Fruit fly (Drosophila melanogaster) whole organism, embryonic: Measurements from ENCODE around the gene Sgs1.
A peak's percentile ranks its signal among the peaks of the same experiment; 100 is the strongest.

ENCODE experiments used
- Atf-2 ChIP-seq: fragments of 200-800 bp; sonication (Bioruptor generic); optimal IDR thresholded peaks from 2 replicates; lab custom pipeline; 2016; ENCODE audit warnings: missing biosample characterization, missing genetic modification characterization
- BtbVII ChIP-seq: fragments of 200-800 bp; sonication (Bioruptor generic); optimal IDR thresholded peaks from 3 replicates; lab custom pipeline; 2017; ENCODE audit warnings: missing biosample characterization, mild to moderate bottlenecking, missing genetic modification characterization
- C15 ChIP-seq: fragments of 200-800 bp; sonication (Bioruptor generic); IDR thresholded peaks from 3 replicates; pipeline ENCODE4 v1.3.6; 2022; ENCODE audit warnings: missing biosample characterization, missing genetic modification characterization
- CG10979 ChIP-seq: fragments of 200-800 bp; sonication (Bioruptor generic); optimal IDR thresholded peaks from 2 replicates; lab custom pipeline; 2018; ENCODE audit warnings: missing biosample characterization, mild to moderate bottlenecking, missing genetic modification characterization, moderate library complexity
- CG1233 ChIP-seq: fragments of 200-800 bp; sonication (Bioruptor generic); optimal IDR thresholded peaks from 4 replicates; lab custom pipeline; 2018; ENCODE audit warnings: missing biosample characterization, mild to moderate bottlenecking, missing genetic modification characterization
- CG12391 ChIP-seq: fragments of 200-800 bp; sonication (Bioruptor generic); optimal IDR thresholded peaks from 3 replicates; lab custom pipeline; 2018; ENCODE audit warnings: missing biosample characterization, mild to moderate bottlenecking, missing genetic modification characterization, moderate library complexity
- CG13296 ChIP-seq: fragments of 200-800 bp; sonication (Bioruptor generic); optimal IDR thresholded peaks from 3 replicates; lab custom pipeline; 2018; ENCODE audit warnings: missing biosample characterization, mild to moderate bottlenecking, missing genetic modification characterization
- CG13424 ChIP-seq: fragments of 200-800 bp; sonication (Bioruptor generic); optimal IDR thresholded peaks from 2 replicates; lab custom pipeline; 2019; ENCODE audit warnings: missing biosample characterization, mild to moderate bottlenecking, missing genetic modification characterization, moderate library complexity
- CG13775 ChIP-seq: fragments of 200-800 bp; sonication (Bioruptor generic); optimal IDR thresholded peaks from 3 replicates; lab custom pipeline; 2017; ENCODE audit warnings: missing biosample characterization, mild to moderate bottlenecking, missing genetic modification characterization
- CG17359 ChIP-seq: fragments of 200-800 bp; sonication (Bioruptor generic); optimal IDR thresholded peaks from 3 replicates; lab custom pipeline; 2018; ENCODE audit warnings: missing biosample characterization, mild to moderate bottlenecking, missing genetic modification characterization, moderate library complexity
- CG17802 ChIP-seq: fragments of 200-800 bp; sonication (Bioruptor generic); optimal IDR thresholded peaks from 2 replicates; lab custom pipeline; 2018; ENCODE audit warnings: missing biosample characterization, mild to moderate bottlenecking, missing genetic modification characterization, moderate library complexity
- CG2199 ChIP-seq: fragments of 200-800 bp; sonication (Bioruptor generic); IDR thresholded peaks from 3 replicates; pipeline ENCODE4 v1.3.6; 2022; ENCODE audit warnings: missing biosample characterization, missing genetic modification characterization
- CG32532 ChIP-seq: fragments of 200-800 bp; sonication (Bioruptor generic); IDR thresholded peaks from 2 replicates; pipeline ENCODE4 v1.3.6; 2022; ENCODE audit warnings: missing biosample characterization, missing genetic modification characterization
- CG4404 ChIP-seq: fragments of 200-800 bp; sonication (Bioruptor generic); IDR thresholded peaks from 2 replicates; pipeline ENCODE4 v1.3.6; 2022; ENCODE audit warnings: missing biosample characterization, missing genetic modification characterization
- CG4617 ChIP-seq: fragments of 200-800 bp; sonication (Bioruptor generic); optimal IDR thresholded peaks from 3 replicates; lab custom pipeline; 2016; ENCODE audit warnings: missing biosample characterization, missing genetic modification characterization, borderline replicate concordance
- CG4730 ChIP-seq: fragments of 200-800 bp; sonication (Bioruptor generic); IDR thresholded peaks from 2 replicates; pipeline ENCODE4 v1.3.6; 2022; ENCODE audit warnings: missing biosample characterization, missing genetic modification characterization
- CG8089 ChIP-seq: fragments of 200-800 bp; sonication (Bioruptor generic); optimal IDR thresholded peaks from 3 replicates; lab custom pipeline; 2016; ENCODE audit warnings: missing biosample characterization, missing genetic modification characterization
- CG8359 ChIP-seq: fragments of 200-800 bp; sonication (Bioruptor generic); optimal IDR thresholded peaks from 2 replicates; lab custom pipeline; 2017; ENCODE audit warnings: missing biosample characterization, mild to moderate bottlenecking, missing genetic modification characterization, borderline replicate concordance
- CG9609 ChIP-seq: fragments of 200-800 bp; sonication (Bioruptor generic); optimal IDR thresholded peaks from 3 replicates; lab custom pipeline; 2016; ENCODE audit warnings: missing biosample characterization, missing genetic modification characterization
- CG9797 ChIP-seq: fragments of 200-800 bp; sonication (Bioruptor generic); optimal IDR thresholded peaks from 3 replicates; lab custom pipeline; 2018; ENCODE audit warnings: missing biosample characterization, mild to moderate bottlenecking, missing genetic modification characterization
- D19A ChIP-seq: fragments of 200-800 bp; optimal IDR thresholded peaks from 3 replicates; lab custom pipeline; 2019; ENCODE audit warnings: missing biosample characterization, mild to moderate bottlenecking, missing genetic modification characterization, moderate library complexity
- Dek ChIP-seq: fragments of 200-800 bp; sonication (Bioruptor generic); optimal IDR thresholded peaks from 3 replicates; lab custom pipeline; 2019; ENCODE audit warnings: missing biosample characterization, mild to moderate bottlenecking, missing genetic modification characterization, moderate library complexity
- Dfd ChIP-seq, 2 experiments: fragments of >200 bp; optimal IDR thresholded peaks; 2 replicates each; lab custom pipeline; 2017; ENCODE audit warnings: missing biosample characterization in 2 of 2, missing genetic modification characterization in 2 of 2
- Elba2 ChIP-seq: fragments of 200-800 bp; sonication (Bioruptor generic); optimal IDR thresholded peaks from 3 replicates; lab custom pipeline; 2016; ENCODE audit warnings: missing biosample characterization, missing genetic modification characterization
- HHEX ChIP-seq: fragments of 200-800 bp; sonication (Bioruptor generic); optimal IDR thresholded peaks from 3 replicates; lab custom pipeline; 2017; ENCODE audit warnings: missing biosample characterization, mild to moderate bottlenecking, missing genetic modification characterization, missing genetic modification reagents
- Ptx1 ChIP-seq: fragments of 200-800 bp; sonication (Bioruptor generic); IDR thresholded peaks from 2 replicates; pipeline ENCODE4 v1.3.6; 2022; ENCODE audit warnings: missing biosample characterization, missing genetic modification characterization
- Stat92E ChIP-seq, 3 experiments: fragments of >200 bp in 2 of 3; fragments of 200-800 bp in 1 of 3; sonication (Bioruptor generic) in 1 of 3; optimal IDR thresholded peaks; 2 replicates each; lab custom pipeline; 2017 to 2019; ENCODE audit warnings: missing biosample characterization in 3 of 3, missing genetic modification characterization in 3 of 3, mild to moderate bottlenecking in 1 of 3, moderate library complexity in 1 of 3
- ap ChIP-seq: fragments of 200-800 bp; sonication (Bioruptor generic); IDR thresholded peaks from 2 replicates; pipeline ENCODE4 v1.3.6; 2022; ENCODE audit warnings: missing biosample characterization, missing genetic modification characterization
- caup ChIP-seq: fragments of 200-800 bp; sonication (Bioruptor generic); optimal IDR thresholded peaks from 3 replicates; lab custom pipeline; 2017; ENCODE audit warnings: missing biosample characterization, mild to moderate bottlenecking, missing genetic modification characterization, moderate library complexity; ENCODE audit not compliant: severe bottlenecking
- cwo ChIP-seq: fragments of 200-800 bp; sonication (Bioruptor generic); optimal IDR thresholded peaks from 3 replicates; lab custom pipeline; 2017; ENCODE audit warnings: missing biosample characterization, missing genetic modification characterization, mild to moderate bottlenecking, moderate library complexity, missing genetic modification reagents
- danr ChIP-seq: fragments of 200-800 bp; sonication (Bioruptor generic); IDR thresholded peaks from 2 replicates; pipeline ENCODE4 v1.3.6; 2022; ENCODE audit warnings: missing biosample characterization, missing genetic modification characterization
- dati ChIP-seq: fragments of 200-800 bp; sonication (Bioruptor generic); IDR thresholded peaks from 2 replicates; pipeline ENCODE4 v1.3.6; 2022; ENCODE audit warnings: missing biosample characterization, missing genetic modification characterization
- fd64A ChIP-seq: fragments of 200-800 bp; sonication (Bioruptor generic); optimal IDR thresholded peaks from 3 replicates; lab custom pipeline; 2018; ENCODE audit warnings: missing biosample characterization, mild to moderate bottlenecking, missing genetic modification characterization
- fru ChIP-seq: fragments of >200 bp; optimal IDR thresholded peaks from 2 replicates; lab custom pipeline; 2017
- gce ChIP-seq: fragments of 200-800 bp; sonication (Bioruptor generic); IDR thresholded peaks from 3 replicates; pipeline ENCODE4 v1.3.6; 2022; ENCODE audit warnings: missing biosample characterization, missing genetic modification characterization
- gem ChIP-seq: fragments of 200-800 bp; sonication (Bioruptor generic); optimal IDR thresholded peaks from 2 replicates; lab custom pipeline; 2019; ENCODE audit warnings: missing biosample characterization, mild to moderate bottlenecking, missing genetic modification characterization, moderate library complexity
- ham ChIP-seq: fragments of 200-800 bp; sonication (Bioruptor generic); IDR thresholded peaks from 2 replicates; pipeline ENCODE4 v1.3.6; 2022; ENCODE audit warnings: missing biosample characterization, missing genetic modification characterization
- lbe ChIP-seq: fragments of 200-800 bp; sonication (Bioruptor generic); optimal IDR thresholded peaks from 2 replicates; lab custom pipeline; 2016; ENCODE audit warnings: missing biosample characterization, mild to moderate bottlenecking, missing genetic modification characterization
- pan ChIP-seq, 4 experiments: fragments of >200 bp in 3 of 4; fragments of 200-800 bp in 1 of 4; sonication (Bioruptor generic) in 1 of 4; optimal IDR thresholded peaks in 3 of 4; IDR thresholded peaks in 1 of 4; 2 replicates each; pipeline versions ENCODE4 v1.3.6 to Lab custom; 2017 to 2022; ENCODE audit warnings: missing biosample characterization in 2 of 4, missing genetic modification characterization in 2 of 4, mixed read lengths in 1 of 4
- prd ChIP-seq, 3 experiments: fragments of >200 bp in 2 of 3; fragments of 200-800 bp in 1 of 3; sonication (Bioruptor generic) in 1 of 3; optimal IDR thresholded peaks in 2 of 3; IDR thresholded peaks in 1 of 3; 2 replicates in 2 of 3; 3 replicates in 1 of 3; pipeline versions ENCODE4 v1.3.6 to Lab custom; 2017 to 2022; ENCODE audit warnings: missing biosample characterization in 1 of 3, missing genetic modification characterization in 1 of 3
- pros ChIP-seq: fragments of 200-800 bp; sonication (Bioruptor generic); optimal IDR thresholded peaks from 3 replicates; lab custom pipeline; 2019; ENCODE audit warnings: missing biosample characterization, mild to moderate bottlenecking, missing genetic modification characterization, moderate library complexity
- psq ChIP-seq: fragments of 200-800 bp; sonication (Bioruptor generic); optimal IDR thresholded peaks from 2 replicates; lab custom pipeline; 2017; ENCODE audit warnings: missing biosample characterization, missing genetic modification characterization
- ssp ChIP-seq: fragments of 200-800 bp; sonication (Bioruptor generic); IDR thresholded peaks from 2 replicates; pipeline ENCODE4 v1.3.6; 2022; ENCODE audit warnings: missing biosample characterization, missing genetic modification characterization
- stwl ChIP-seq: fragments of 200-800 bp; sonication (Bioruptor generic); optimal IDR thresholded peaks from 3 replicates; lab custom pipeline; 2018; ENCODE audit warnings: missing biosample characterization, mild to moderate bottlenecking, missing genetic modification characterization, moderate library complexity
- tap ChIP-seq: fragments of 200-800 bp; optimal IDR thresholded peaks from 3 replicates; lab custom pipeline; 2019; ENCODE audit warnings: missing biosample characterization, mild to moderate bottlenecking, missing genetic modification characterization, moderate library complexity
- tll ChIP-seq, 2 experiments: fragments of 200-800 bp in 1 of 2; fragments of >200 bp in 1 of 2; sonication (Bioruptor generic) in 1 of 2; optimal IDR thresholded peaks; 2 replicates each; lab custom pipeline; 2017 to 2019; ENCODE audit warnings: missing biosample characterization in 2 of 2, missing genetic modification characterization in 2 of 2, mild to moderate bottlenecking in 1 of 2, moderate library complexity in 1 of 2
- toy ChIP-seq: fragments of 200-800 bp; sonication (Bioruptor generic); IDR thresholded peaks from 2 replicates; pipeline ENCODE4 v1.3.6; 2022; ENCODE audit warnings: missing biosample characterization, missing genetic modification characterization
- usp ChIP-seq: fragments of >200 bp; optimal IDR thresholded peaks from 2 replicates; lab custom pipeline; 2017; ENCODE audit warnings: missing biosample characterization, missing genetic modification characterization
- vfl ChIP-seq: fragments of 200-800 bp; sonication (Bioruptor generic); optimal IDR thresholded peaks from 2 replicates; lab custom pipeline; 2016; ENCODE audit warnings: missing biosample characterization, missing genetic modification characterization
- vvl ChIP-seq: fragments of 200-800 bp; sonication (Bioruptor generic); IDR thresholded peaks from 2 replicates; pipeline ENCODE4 v1.3.6; 2022; ENCODE audit warnings: missing biosample characterization, missing genetic modification characterization

Sgs1 gene

DNA sequence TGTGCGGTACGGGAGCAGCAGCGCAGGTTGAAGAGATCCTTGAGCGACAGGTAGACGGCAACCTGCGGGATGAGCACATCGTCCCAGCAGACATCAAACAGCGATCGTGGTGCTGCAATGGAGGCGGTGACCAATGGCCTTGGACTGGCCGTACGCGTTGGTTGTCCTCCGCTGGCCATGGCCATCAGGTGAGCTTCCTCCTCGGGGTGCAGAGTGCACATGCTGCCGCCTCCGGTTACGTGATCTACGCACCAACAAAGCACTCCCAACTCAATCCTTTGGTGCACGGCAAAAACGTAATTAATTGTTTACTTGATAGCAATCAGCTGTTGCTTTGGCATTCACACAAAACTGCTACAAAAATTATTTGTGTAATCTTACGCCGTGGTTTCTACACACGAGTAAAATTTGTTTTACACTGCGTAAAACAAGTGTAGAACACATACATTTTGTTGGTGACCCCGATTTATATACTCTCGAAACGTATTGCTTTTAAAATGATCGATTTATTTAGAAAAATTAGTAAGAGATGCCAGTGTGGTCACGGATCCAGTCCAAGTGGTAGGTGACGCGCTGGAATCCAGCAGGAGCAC lies 12.3 kb downstream of the Sgs1 start, which contains the start of gene jet (continued):
- TF ChIP-seq CG4617 (peak; percentile 53), CG32532 (GFP tag; lab: Robert Waterston, UW) (no peak), fru (lab: Kevin White, UChicago) (no peak), CG13424 (tag; lab: Kevin White, UChicago) (no peak), tap (tag; lab: Kevin White, UChicago) (no peak), Dfd (GFP tag; optimal IDR thresholded peaks at IDR 0.05; lab: Kevin White, UChicago) (no peak), tll (GFP tag; optimal IDR thresholded peaks at IDR 0.05; lab: Kevin White, UChicago) (no peak), dati (GFP tag; lab: Robert Waterston, UW) (no peak), ap (no peak), Dek (tag; lab: Kevin White, UChicago) (no peak), CG13775 (GFP tag; lab: Kevin White, UChicago) (no peak), Elba2 (no peak), HHEX (GFP tag; lab: Kevin White, UChicago) (no peak), CG8359 (GFP tag; lab: Kevin White, UChicago) (no peak), caup (GFP tag; lab: Kevin White, UChicago) (no peak), CG1233 (GFP tag; lab: Kevin White, UChicago) (no peak), CG4730 (GFP tag; lab: Robert Waterston, UW) (no peak), cwo (no peak), lbe (no peak), pan (optimal IDR thresholded peaks at IDR 0.05; lab: Kevin White, UChicago) (no peak), pan (GFP tag; optimal IDR thresholded peaks at IDR 0.05 in 1 of 2, IDR thresholded peaks at IDR 0.05 in 1 of 2) (no peak), BtbVII (GFP tag; lab: Kevin White, UChicago) (no peak), CG10979 (tag; lab: Kevin White, UChicago) (no peak), prd (optimal IDR thresholded peaks at IDR 0.05; lab: Kevin White, UChicago) (no peak), prd (GFP tag; IDR thresholded peaks at IDR 0.05; lab: Robert Waterston, UW) (no peak), CG2199 (no peak), toy (GFP tag; lab: Robert Waterston, UW) (no peak), vvl (GFP tag; lab: Robert Waterston, UW) (no peak), gem (tag; lab: Kevin White, UChicago) (no peak), D19A (no peak), psq (GFP tag; lab: Kevin White, UChicago) (no peak), ssp (GFP tag; lab: Robert Waterston, UW) (no peak), CG17359 (no peak), Ptx1 (GFP tag; lab: Robert Waterston, UW) (no peak), gce (GFP tag; lab: Robert Waterston, UW) (no peak), danr (GFP tag; lab: Robert Waterston, UW) (no peak), CG17802 (tag; lab: Kevin White, UChicago) (no peak), Atf-2 (GFP tag; lab: Kevin White, UChicago) (no peak), CG12391 (tag; lab: Kevin White, UChicago) (no peak), stwl (tag; lab: Kevin White, UChicago) (peak; percentile 49), fd64A (GFP tag; lab: Kevin White, UChicago) (no peak), usp (no peak), CG9609 (GFP tag; lab: Kevin White, UChicago) (no peak), CG4404 (GFP tag; lab: Robert Waterston, UW) (no peak), pros (GFP tag; lab: Kevin White, UChicago) (no peak), vfl (GFP tag; lab: Kevin White, UChicago) (no peak), CG9797 (GFP tag; lab: Kevin White, UChicago) (no peak), Stat92E (GFP tag; optimal IDR thresholded peaks at IDR 0.05; lab: Kevin White, UChicago) (no peak), ham (GFP tag; lab: Robert Waterston, UW) (no peak), CG13296 (GFP tag; lab: Kevin White, UChicago) (no peak), C15 (GFP tag; lab: Robert Waterston, UW) (no peak), CG8089 (GFP tag; lab: Kevin White, UChicago) (no peak)
